Worm (Caenorhabditis elegans): ENCODE measurements around the gene F46F5.7.

DNA sequence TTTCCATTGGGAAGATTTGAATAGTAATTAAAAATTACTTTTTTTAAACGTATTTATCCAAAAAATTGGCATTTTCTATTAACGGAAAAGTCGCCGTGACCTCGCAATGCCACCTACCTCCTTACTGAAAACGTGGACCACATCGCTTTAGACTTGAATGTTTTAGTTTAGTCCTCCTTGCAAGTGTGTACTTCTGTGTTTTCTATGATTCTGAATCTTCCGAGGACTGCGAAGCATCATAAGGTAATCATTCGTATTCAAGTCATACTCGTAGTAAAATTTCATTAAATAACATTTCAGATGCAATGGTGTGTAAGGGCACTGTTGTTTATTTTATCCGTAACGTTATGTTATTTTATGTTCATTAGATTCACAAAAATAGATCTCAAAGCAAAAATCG lies 12.0 kb downstream of the F46F5.7 start, which contains the start of gene F46F5.11:
- TF ChIP-seq F33H1.4 (GFP tag; IDR thresholded peaks at IDR 0.05): no peak
- no peak for TF ChIP-seq nhr-80 (tag; optimal IDR thresholded peaks at IDR 0.05)
- TF ChIP-seq lin-26 (GFP tag; IDR thresholded peaks at IDR 0.05): no peak
- no peak for TF ChIP-seq mes-4 (tag; optimal IDR thresholded peaks at IDR 0.05)
- TF ChIP-seq egl-18 (GFP tag; IDR thresholded peaks at IDR 0.05): no peak
- TF ChIP-seq xnd-1 (tag; optimal IDR thresholded peaks at IDR 0.05): no peak
- no peak for TF ChIP-seq hrde-1 (tag; optimal IDR thresholded peaks at IDR 0.05; ENCODE audit: borderline replicate concordance)
- TF ChIP-seq ama-1 (optimal IDR thresholded peaks at IDR 0.05): no peak
- TF ChIP-seq ama-1 (GFP tag; optimal IDR thresholded peaks at IDR 0.05): no peak

All from whole organism, young adult.